Worm (Caenorhabditis elegans) whole organism, L3 larva: Measurements from ENCODE around the gene srx-116.

ENCODE experiments used
- R02D3.7 ChIP-seq: fragments of 150-350 bp; optimal IDR thresholded peaks from 2 replicates; lab custom pipeline; 2014; ENCODE audit warnings: missing biosample characterization, missing genetic modification characterization
- ZK546.5 ChIP-seq: sonication (generic microtip); optimal IDR thresholded peaks from 2 replicates; lab custom pipeline; 2017; ENCODE audit warnings: missing biosample characterization, missing genetic modification characterization
- ama-1 ChIP-seq: fragments of 150-350 bp; optimal IDR thresholded peaks from 2 replicates; lab custom pipeline; 2018
- ceh-28 ChIP-seq: fragments of 150-350 bp; optimal IDR thresholded peaks from 2 replicates; lab custom pipeline; 2014; ENCODE audit warnings: missing biosample characterization, missing genetic modification reagents, missing genetic modification characterization
- ceh-9 ChIP-seq: sonication (generic microtip); optimal IDR thresholded peaks from 2 replicates; lab custom pipeline; 2018; ENCODE audit warnings: missing biosample characterization, missing genetic modification characterization
- egl-27 ChIP-seq: sonication (generic microtip); optimal IDR thresholded peaks from 4 replicates; lab custom pipeline; 2017; ENCODE audit warnings: missing biosample characterization, missing genetic modification reagents, missing genetic modification characterization
- egl-5 ChIP-seq: fragments of 150-350 bp; optimal IDR thresholded peaks from 2 replicates; lab custom pipeline; 2017; ENCODE audit warnings: missing biosample characterization, missing genetic modification reagents, missing genetic modification characterization, inconsistent platforms
- elt-1 ChIP-seq: fragments of 150-350 bp; optimal IDR thresholded peaks from 2 replicates; lab custom pipeline; 2014; ENCODE audit warnings: missing biosample characterization, missing genetic modification characterization
- elt-2 ChIP-seq: sonication (generic microtip); optimal IDR thresholded peaks from 2 replicates; lab custom pipeline; 2016; ENCODE audit warnings: missing genetic modification reagents, mild to moderate bottlenecking, missing genetic modification characterization, missing compliant biosample characterization
- elt-3 ChIP-seq, 3 experiments: fragments of 150-350 bp in 1 of 3; sonication (generic microtip) in 2 of 3; optimal IDR thresholded peaks; 2 replicates in 2 of 3; 4 replicates in 1 of 3; lab custom pipeline; 2014 to 2017; ENCODE audit warnings: missing biosample characterization in 3 of 3, missing genetic modification characterization in 3 of 3
- fkh-10 ChIP-seq: sonication (generic microtip); optimal IDR thresholded peaks from 2 replicates; lab custom pipeline; 2017; ENCODE audit warnings: missing biosample characterization, missing genetic modification reagents, missing genetic modification characterization
- hmg-11 ChIP-seq: sonication (generic microtip); optimal IDR thresholded peaks from 2 replicates; lab custom pipeline; 2016; ENCODE audit warnings: missing genetic modification characterization, missing compliant biosample characterization
- jun-1 ChIP-seq: fragments of 150-350 bp; optimal IDR thresholded peaks from 2 replicates; lab custom pipeline; 2014; ENCODE audit warnings: missing biosample characterization, missing genetic modification reagents, missing genetic modification characterization
- lin-15B ChIP-seq: fragments of 150-350 bp; optimal IDR thresholded peaks from 2 replicates; lab custom pipeline; 2014; ENCODE audit warnings: missing biosample characterization, missing genetic modification characterization
- lin-39 ChIP-seq: fragments of 150-350 bp; optimal IDR thresholded peaks from 2 replicates; lab custom pipeline; 2018; ENCODE audit warnings: missing biosample characterization, missing genetic modification reagents, missing genetic modification characterization
- lsy-12 ChIP-seq: sonication (generic microtip); optimal IDR thresholded peaks from 2 replicates; lab custom pipeline; 2016; ENCODE audit warnings: mild to moderate bottlenecking, missing genetic modification characterization, missing compliant biosample characterization
- mdl-1 ChIP-seq: fragments of 150-350 bp; optimal IDR thresholded peaks from 2 replicates; lab custom pipeline; 2014; ENCODE audit warnings: missing biosample characterization, missing genetic modification characterization
- mml-1 ChIP-seq: fragments of 150-350 bp; sonication (generic microtip); optimal IDR thresholded peaks from 3 replicates; lab custom pipeline; 2014; ENCODE audit warnings: missing biosample characterization, missing genetic modification characterization
- nfya-1 ChIP-seq: sonication (generic microtip); optimal IDR thresholded peaks from 2 replicates; lab custom pipeline; 2017; ENCODE audit warnings: missing genetic modification characterization, mild to moderate bottlenecking, missing compliant biosample characterization, antibody characterized with exemption, moderate library complexity; ENCODE audit not compliant: insufficient read depth
- nhr-11 ChIP-seq: fragments of 150-350 bp; optimal IDR thresholded peaks from 2 replicates; lab custom pipeline; 2014; ENCODE audit warnings: missing biosample characterization, missing genetic modification characterization
- nhr-12 ChIP-seq: fragments of 150-350 bp; optimal IDR thresholded peaks from 2 replicates; lab custom pipeline; 2014; ENCODE audit warnings: missing biosample characterization, missing genetic modification characterization
- nhr-237 ChIP-seq: fragments of 150-350 bp; optimal IDR thresholded peaks from 2 replicates; lab custom pipeline; 2014; ENCODE audit warnings: missing biosample characterization, missing genetic modification characterization
- nhr-28 ChIP-seq: fragments of 150-350 bp; optimal IDR thresholded peaks from 2 replicates; lab custom pipeline; 2014; ENCODE audit warnings: missing biosample characterization, missing genetic modification characterization
- nhr-43 ChIP-seq: sonication (generic microtip); optimal IDR thresholded peaks from 2 replicates; lab custom pipeline; 2016; ENCODE audit warnings: mild to moderate bottlenecking, missing genetic modification characterization, missing compliant biosample characterization; ENCODE audit not compliant: poor library complexity, severe bottlenecking
- nhr-67 ChIP-seq: fragments of 150-350 bp; optimal IDR thresholded peaks from 2 replicates; lab custom pipeline; 2014; ENCODE audit warnings: missing biosample characterization, missing genetic modification characterization
- nhr-76 ChIP-seq: fragments of 150-350 bp; sonication (generic microtip); optimal IDR thresholded peaks from 5 replicates; lab custom pipeline; 2014; ENCODE audit warnings: missing biosample characterization, missing genetic modification characterization
- nhr-77 ChIP-seq: fragments of 150-350 bp; optimal IDR thresholded peaks from 2 replicates; lab custom pipeline; 2014; ENCODE audit warnings: missing biosample characterization, missing genetic modification characterization
- pha-4 ChIP-seq: fragments of 150-350 bp; optimal IDR thresholded peaks from 2 replicates; lab custom pipeline; 2014; ENCODE audit warnings: missing biosample characterization, missing genetic modification reagents, missing genetic modification characterization
- pqm-1 ChIP-seq: fragments of 150-350 bp; optimal IDR thresholded peaks from 2 replicates; lab custom pipeline; 2017; ENCODE audit warnings: missing biosample characterization, missing genetic modification characterization, inconsistent platforms
- sea-2 ChIP-seq: fragments of 150-350 bp; sonication (generic microtip); optimal IDR thresholded peaks from 4 replicates; lab custom pipeline; 2014; ENCODE audit warnings: missing biosample characterization, missing genetic modification reagents, missing genetic modification characterization
- snpc-4 ChIP-seq: fragments of 150-350 bp; optimal IDR thresholded peaks from 2 replicates; lab custom pipeline; 2014; ENCODE audit warnings: missing biosample characterization, missing genetic modification characterization
- tbx-2 ChIP-seq: sonication (generic microtip); optimal IDR thresholded peaks from 2 replicates; lab custom pipeline; 2016; ENCODE audit warnings: mild to moderate bottlenecking, missing genetic modification characterization, missing compliant biosample characterization
- unc-39 ChIP-seq: sonication (generic microtip); optimal IDR thresholded peaks from 4 replicates; lab custom pipeline; 2017; ENCODE audit warnings: missing biosample characterization, missing genetic modification characterization
- zag-1 ChIP-seq: fragments of 150-350 bp; optimal IDR thresholded peaks from 2 replicates; lab custom pipeline; 2014; ENCODE audit warnings: missing biosample characterization, missing genetic modification characterization
- ztf-11 ChIP-seq: fragments of 150-350 bp; optimal IDR thresholded peaks from 2 replicates; lab custom pipeline; 2014; ENCODE audit warnings: missing biosample characterization, missing genetic modification characterization
- ztf-4 ChIP-seq: fragments of 150-350 bp; optimal IDR thresholded peaks from 2 replicates; lab custom pipeline; 2014; ENCODE audit warnings: missing biosample characterization, missing genetic modification characterization

srx-116 gene

DNA sequence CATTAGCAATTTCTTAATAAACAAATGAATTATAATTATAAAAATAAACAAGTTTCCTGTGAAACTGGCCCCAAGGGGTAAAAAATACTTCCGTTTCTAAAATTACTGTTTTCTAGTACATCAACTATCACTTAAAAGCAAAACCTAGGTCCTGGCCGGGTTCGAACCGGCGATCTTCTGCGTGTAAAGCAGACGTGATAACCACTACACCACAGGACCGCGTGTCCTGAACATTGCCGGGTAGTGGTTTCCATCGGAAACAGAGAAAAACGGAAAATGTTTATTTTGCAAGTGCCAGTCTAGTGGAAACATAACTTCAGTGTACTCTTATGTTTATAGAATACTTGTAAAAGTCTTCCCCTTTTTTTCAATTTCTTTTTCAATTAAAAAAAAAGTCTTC, 12.5 kb downstream of the srx-116 start:
- TF ChIP-seq egl-27 (tag; lab: Kevin White, UChicago) = no peak
- TF ChIP-seq nhr-237 (tag; lab: Kevin White, UChicago) = no peak
- no peak for TF ChIP-seq nhr-76 (tag; lab: Kevin White, UChicago)
- TF ChIP-seq elt-3 (tag; optimal IDR thresholded peaks at IDR 0.05; lab: Kevin White, UChicago) = no peak
- no peak for TF ChIP-seq sea-2 (GFP tag; lab: Kevin White, UChicago)
- TF ChIP-seq jun-1 (tag; lab: Kevin White, UChicago) = no peak
- TF ChIP-seq elt-2 (tag; lab: Kevin White, UChicago) = no peak
- no peak for TF ChIP-seq ceh-28 (tag; lab: Kevin White, UChicago)
- TF ChIP-seq nhr-43 (tag; lab: Kevin White, UChicago) = no peak
- TF ChIP-seq tbx-2 (tag; lab: Kevin White, UChicago) = no peak
- no peak for TF ChIP-seq ceh-9

DNA sequence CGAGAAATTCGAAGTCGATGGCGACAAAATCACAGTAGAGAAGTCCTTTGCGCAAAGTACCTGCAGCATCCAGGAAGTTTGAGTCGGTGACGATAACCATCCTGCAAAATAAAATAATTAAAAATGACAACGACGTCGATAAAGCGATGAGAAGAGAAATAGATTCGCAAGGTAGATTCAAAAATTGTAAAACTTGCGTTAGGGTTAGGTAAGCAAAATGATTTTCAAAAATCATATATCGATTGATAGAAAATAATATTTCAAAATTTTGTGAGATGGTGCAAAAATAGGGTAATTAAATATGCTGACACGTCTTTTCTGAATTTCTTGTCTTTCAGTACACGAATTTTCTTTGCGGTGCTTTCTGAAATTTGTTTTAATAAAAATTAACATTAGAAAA, 24.4 kb downstream of the srx-116 start, which contains the start of gene parn-1:
TSS of gene parn-1 (minus strand) at position 101 of the 400 bp plus-strand sequence.
- TF ChIP-seq nhr-67 (tag; lab: Kevin White, UChicago) (no peak), fkh-10 (GFP tag; lab: Kevin White, UChicago) (no peak), ztf-4 (no peak), ama-1 (no peak), lin-39 (tag; lab: Kevin White, UChicago) (no peak), lin-15B (tag; lab: Kevin White, UChicago) (no peak), pqm-1 (no peak), elt-1 (tag; lab: Kevin White, UChicago) (no peak), jun-1 (tag; lab: Kevin White, UChicago) (no peak), unc-39 (tag; lab: Kevin White, UChicago) (no peak), nhr-237 (tag; lab: Kevin White, UChicago) (no peak), nhr-28 (no peak)

DNA sequence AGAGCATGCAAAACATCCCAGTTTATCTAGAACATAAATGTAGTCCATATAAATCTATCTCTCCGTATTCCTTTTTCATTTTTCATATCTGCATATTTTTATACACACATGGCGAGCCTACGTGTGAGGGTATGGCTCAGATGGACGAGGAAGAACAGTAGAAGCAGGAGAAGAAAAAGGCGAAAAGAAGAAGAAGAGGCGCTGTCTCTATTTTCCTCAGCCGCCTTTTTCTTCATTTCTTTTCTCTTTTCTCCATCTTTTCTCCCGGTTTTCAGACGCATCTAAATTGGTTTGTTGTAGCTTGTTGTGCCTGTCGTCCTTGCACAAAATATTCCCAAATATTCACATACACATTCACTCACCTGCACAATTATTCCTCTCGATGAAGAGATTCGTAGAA, 25.3 kb downstream of the srx-116 start, which contains the start of gene K10C8.4:
TSS of gene K10C8.4 (plus strand) at position 301 of the 400 bp plus-strand sequence.
- TF ChIP-seq hmg-11 = peak; percentile 3
- TF ChIP-seq lsy-12 (tag; lab: Kevin White, UChicago) = no peak

DNA sequence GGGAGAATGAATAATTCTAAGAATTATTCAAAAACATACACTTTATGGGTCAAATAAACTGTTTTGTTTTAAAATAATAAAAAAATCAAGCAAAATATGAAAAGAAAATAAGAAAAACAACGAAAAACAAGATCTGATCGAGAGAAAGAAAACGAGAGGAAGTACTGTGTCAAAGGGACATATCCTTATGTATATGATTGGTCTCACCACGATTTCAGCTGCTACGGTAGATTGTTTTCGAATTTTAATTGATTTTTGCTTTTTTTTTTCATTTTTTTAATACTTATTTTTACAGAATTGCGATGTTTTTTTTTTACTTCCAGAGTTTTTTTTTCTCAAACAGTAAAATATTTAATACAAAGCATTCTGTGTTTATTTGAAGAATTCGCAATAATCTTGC, 26.1 kb downstream of the srx-116 start:
- no peak for TF ChIP-seq mml-1 (tag; lab: Kevin White, UChicago)

DNA sequence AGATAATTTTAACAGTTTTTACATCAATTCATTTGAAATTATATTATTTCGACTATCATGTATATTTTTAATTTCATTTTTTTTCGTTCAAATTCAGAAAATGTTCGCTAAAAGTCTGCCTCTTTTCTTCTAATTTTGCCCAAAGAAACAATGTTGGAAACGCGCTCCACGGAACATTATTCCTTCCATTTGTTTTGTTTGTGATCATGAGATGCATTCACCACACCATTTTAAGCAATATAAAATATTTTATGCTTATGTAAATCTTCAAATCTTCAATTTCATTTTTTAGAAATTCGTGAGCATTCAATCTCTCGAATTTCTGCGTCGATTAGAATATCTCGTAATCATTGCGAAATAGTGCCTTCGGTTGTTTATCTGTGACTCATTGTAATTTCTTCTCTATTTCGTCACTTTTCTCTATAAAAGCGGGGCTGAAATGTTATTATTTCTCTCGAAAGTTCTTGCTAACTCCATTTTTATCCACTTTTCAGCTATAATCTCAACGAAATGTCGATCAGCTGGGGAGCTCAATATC, 26.7 kb downstream of the srx-116 start, which contains the start of gene istr-1:
TSS of gene istr-1 (plus strand) at position 495 of the 538 bp plus-strand sequence.
- peak; percentile 34 for TF ChIP-seq nfya-1 (tag; lab: Kevin White, UChicago)
- no peak for TF ChIP-seq tbx-2 (tag; lab: Kevin White, UChicago)
- TF ChIP-seq nhr-77 (tag; lab: Kevin White, UChicago) = no peak
- TF ChIP-seq nhr-11 (tag; lab: Kevin White, UChicago) = no peak
- no peak for TF ChIP-seq egl-5 (tag; lab: Kevin White, UChicago)
- no peak for TF ChIP-seq lsy-12 (tag; lab: Kevin White, UChicago)
- TF ChIP-seq ztf-11 (tag; lab: Kevin White, UChicago) = no peak
- no peak for TF ChIP-seq egl-27 (tag; lab: Kevin White, UChicago)
- TF ChIP-seq unc-39 (tag; lab: Kevin White, UChicago) = no peak
- peak; percentile 51 for TF ChIP-seq lin-15B (tag; lab: Kevin White, UChicago)
- no peak for TF ChIP-seq elt-1 (tag; lab: Kevin White, UChicago)
- no peak for TF ChIP-seq nhr-12
- TF ChIP-seq zag-1 = no peak
- no peak for TF ChIP-seq ZK546.5 (tag; lab: Kevin White, UChicago)
- TF ChIP-seq pqm-1 = no peak
- peak; percentile 36 for TF ChIP-seq pha-4
- TF ChIP-seq hmg-11 = peak; percentile 22
- no peak for TF ChIP-seq mdl-1 (tag; lab: Kevin White, UChicago)
- no peak for TF ChIP-seq ztf-4
- TF ChIP-seq jun-1 (tag; lab: Kevin White, UChicago) = peak; percentile 16
- TF ChIP-seq R02D3.7 (tag; lab: Kevin White, UChicago) = no peak
- TF ChIP-seq lin-39 (tag; lab: Kevin White, UChicago) = no peak
- peak; percentile 17 for TF ChIP-seq snpc-4 (tag; lab: Kevin White, UChicago)
